Worm (Caenorhabditis elegans): Measurements from ENCODE around the gene C25F9.9.

C25F9.9 gene

ce11 chrV:19377014-19377494 is 39.4 kb upstream of the C25F9.9 start, which contains the start of gene nceh-1:
Gene nceh-1, plus strand, starts transcription at chrV:19377444.
- no peak for TF ChIP-seq unc-30 (tag; optimal IDR thresholded peaks at IDR 0.05)
- TF ChIP-seq nhr-84 (tag; optimal IDR thresholded peaks at IDR 0.05): no peak
- no peak for TF ChIP-seq C34B4.2 (tag; optimal IDR thresholded peaks at IDR 0.05)
- TF ChIP-seq zag-1 (tag; optimal IDR thresholded peaks at IDR 0.05): no peak
- no peak for TF ChIP-seq xbp-1 (tag; optimal IDR thresholded peaks at IDR 0.05)
- TF ChIP-seq F16B12.6 (tag; optimal IDR thresholded peaks at IDR 0.05): no peak
- no peak for TF ChIP-seq mep-1 (tag; optimal IDR thresholded peaks at IDR 0.05)
- TF ChIP-seq ceh-8 (GFP tag; optimal IDR thresholded peaks at IDR 0.05): no peak
- no peak for TF ChIP-seq lir-3 (tag; optimal IDR thresholded peaks at IDR 0.05; ENCODE audit: poor library complexity)
- no peak for TF ChIP-seq C04F5.9 (tag; optimal IDR thresholded peaks at IDR 0.05)
- TF ChIP-seq efl-1 (optimal IDR thresholded peaks at IDR 0.05): no peak
- peak in 1 of 2 experiments; percentile 63 for TF ChIP-seq efl-1 (GFP tag; optimal IDR thresholded peaks at IDR 0.05 in 1 of 2)
- no peak for TF ChIP-seq irx-1 (tag; optimal IDR thresholded peaks at IDR 0.05)
- no peak for TF ChIP-seq mdl-1 (tag; optimal IDR thresholded peaks at IDR 0.05)
- peak; percentile 80 for TF ChIP-seq elt-2 (tag; optimal IDR thresholded peaks at IDR 0.05)

- TF ChIP-seq zip-4 (GFP tag; optimal IDR thresholded peaks at IDR 0.05): no peak
- no peak for TF ChIP-seq dsc-1 (tag; optimal IDR thresholded peaks at IDR 0.05)
- no peak for TF ChIP-seq alr-1 (tag; optimal IDR thresholded peaks at IDR 0.05; ENCODE audit: borderline replicate concordance)
- TF ChIP-seq nhr-19 (GFP tag; conservative IDR thresholded peaks at IDR 0.05): no peak
- TF ChIP-seq ets-5 (GFP tag; IDR thresholded peaks at IDR 0.05): no peak
- no peak for TF ChIP-seq C34B4.2 (tag; optimal IDR thresholded peaks at IDR 0.05)
- TF ChIP-seq isw-1 (GFP tag; IDR thresholded peaks at IDR 0.05): no peak
- TF ChIP-seq nhr-77 (tag; optimal IDR thresholded peaks at IDR 0.05): no peak
- TF ChIP-seq nhr-85 (tag): no peak
- TF ChIP-seq aha-1 (tag; optimal IDR thresholded peaks at IDR 0.05): no peak
- no peak for TF ChIP-seq snpc-4 (tag; optimal IDR thresholded peaks at IDR 0.05)
- TF ChIP-seq sptf-1 (tag; optimal IDR thresholded peaks at IDR 0.05): no peak
- TF ChIP-seq dpl-1 (GFP tag; optimal IDR thresholded peaks at IDR 0.05): no peak
- no peak for TF ChIP-seq ceh-90 (tag; optimal IDR thresholded peaks at IDR 0.05)
- TF ChIP-seq elt-2 (tag; optimal IDR thresholded peaks at IDR 0.05): no peak
- no peak for TF ChIP-seq C16A3.4 (tag; optimal IDR thresholded peaks at IDR 0.05)
Measured at ce11 chrV:19380968-19381367, 35.4 kb upstream of the C25F9.9 start, which contains the start of gene srw-84. Gene srw-84, plus strand, starts transcription at chrV:19381268.

ce11 chrV:19390029-19390428 is 26.4 kb upstream of the C25F9.9 start, which contains the start of gene slcr-46.2:
Gene slcr-46.2, minus strand, starts transcription at chrV:19390129.
- TF ChIP-seq lin-14 (GFP tag; optimal IDR thresholded peaks at IDR 0.05) (no peak), xbp-1 (tag; optimal IDR thresholded peaks at IDR 0.05) (no peak), fkh-8 (tag; optimal IDR thresholded peaks at IDR 0.05) (no peak), lin-35 (GFP tag; optimal IDR thresholded peaks at IDR 0.05) (no peak), lsy-2 (tag; optimal IDR thresholded peaks at IDR 0.05) (no peak), rnt-1 (tag; optimal IDR thresholded peaks at IDR 0.05) (no peak), irx-1 (tag; optimal IDR thresholded peaks at IDR 0.05) (no peak), mdl-1 (tag; optimal IDR thresholded peaks at IDR 0.05) (no peak), snu-23 (GFP tag; optimal IDR thresholded peaks at IDR 0.05) (no peak), nhr-11 (tag; optimal IDR thresholded peaks at IDR 0.05) (no peak), nhr-90 (tag; optimal IDR thresholded peaks at IDR 0.05; ENCODE audit: poor library complexity) (no peak), lin-39 (tag; optimal IDR thresholded peaks at IDR 0.05) (no peak), ceh-63 (GFP tag; optimal IDR thresholded peaks at IDR 0.05) (no peak), mab-9 (GFP tag; IDR thresholded peaks at IDR 0.05) (no peak), isw-1 (GFP tag; IDR thresholded peaks at IDR 0.05) (no peak), dsc-1 (tag; optimal IDR thresholded peaks at IDR 0.05) (no peak), fkh-4 (tag; optimal IDR thresholded peaks at IDR 0.05; ENCODE audit: borderline replicate concordance) (no peak), ceh-8 (GFP tag; optimal IDR thresholded peaks at IDR 0.05) (no peak), nhr-19 (GFP tag; conservative IDR thresholded peaks at IDR 0.05) (no peak)
